Fruit fly (Drosophila melanogaster): Measurements from ENCODE around the gene rdx.

The rdx gene

dm6 chr3R:14077026-14077425, 45.2 kb upstream of the rdx start (continued):
- no peak for TF ChIP-seq sens-2 (GFP tag; IDR thresholded peaks at IDR 0.05)
- TF ChIP-seq stwl (tag; optimal IDR thresholded peaks at IDR 0.05): no peak
- TF ChIP-seq Nf-YA (GFP tag; IDR thresholded peaks at IDR 0.05): no peak
- no peak for TF ChIP-seq zen2 (GFP tag; IDR thresholded peaks at IDR 0.05; ENCODE audit: partially characterized antibody)
- TF ChIP-seq CG34376 (GFP tag; optimal IDR thresholded peaks at IDR 0.05): no peak
- peak; percentile 25; the same call in 1 of the 2 replicates for TF ChIP-seq esg (GFP tag; conservative IDR thresholded peaks at IDR 0.05)
- no peak for TF ChIP-seq CG11696 (GFP tag; IDR thresholded peaks at IDR 0.05)
- no peak for TF ChIP-seq CG17912 (GFP tag; optimal IDR thresholded peaks at IDR 0.05)
- peak; percentile 66 for TF ChIP-seq vvl (GFP tag; IDR thresholded peaks at IDR 0.05)
- TF ChIP-seq croc (GFP tag; conservative IDR thresholded peaks at IDR 0.05): no peak
- 0 out of 2 replicates have a peak, but pooled peaks have one; percentile 20 for TF ChIP-seq CG31441 (GFP tag; IDR thresholded peaks at IDR 0.05)
- peak; percentile 22; the same call in 1 of the 2 replicates for TF ChIP-seq Ravus (GFP tag; IDR thresholded peaks at IDR 0.05)
- no peak for TF ChIP-seq CG9609 (GFP tag; optimal IDR thresholded peaks at IDR 0.05)
- peak; percentile 4 for TF ChIP-seq Ssrp (tag; optimal IDR thresholded peaks at IDR 0.05)
- TF ChIP-seq Trl (optimal IDR thresholded peaks at IDR 0.05): no peak
- TF ChIP-seq Trl (GFP tag; optimal IDR thresholded peaks at IDR 0.05): no peak
- no peak for TF ChIP-seq Dref (GFP tag; IDR thresholded peaks at IDR 0.05)
- TF ChIP-seq CG5180 (GFP tag; optimal IDR thresholded peaks at IDR 0.05): no peak
- no peak for TF ChIP-seq pho (GFP tag; optimal IDR thresholded peaks at IDR 0.05)
- TF ChIP-seq CG12659 (GFP tag; optimal IDR thresholded peaks at IDR 0.05): no peak
- no peak for TF ChIP-seq ato (GFP tag; IDR thresholded peaks at IDR 0.05; ENCODE audit: partially characterized antibody)
- TF ChIP-seq lab (GFP tag; optimal IDR thresholded peaks at IDR 0.05): peak; percentile 77
- TF ChIP-seq CG1603 (tag; optimal IDR thresholded peaks at IDR 0.05): no peak
- no peak for TF ChIP-seq Dbx (GFP tag; IDR thresholded peaks at IDR 0.05)
- no peak for TF ChIP-seq CG11723 (GFP tag; optimal IDR thresholded peaks at IDR 0.05)
- no peak for TF ChIP-seq CG6813 (GFP tag; optimal IDR thresholded peaks at IDR 0.05)
- no peak for TF ChIP-seq knrl (GFP tag; IDR thresholded peaks at IDR 0.05; ENCODE audit: partially characterized antibody)
- TF ChIP-seq CG12744 (GFP tag; optimal IDR thresholded peaks at IDR 0.05): no peak
- TF ChIP-seq CG6175 (GFP tag; IDR thresholded peaks at IDR 0.05): no peak
- TF ChIP-seq stc (GFP tag; IDR thresholded peaks at IDR 0.05): peak; percentile 47; the same call in 1 of the 2 replicates
- no peak for TF ChIP-seq bowl (GFP tag; IDR thresholded peaks at IDR 0.05)
- TF ChIP-seq fd3F (GFP tag; optimal IDR thresholded peaks at IDR 0.05): no peak
- TF ChIP-seq chif (GFP tag; optimal IDR thresholded peaks at IDR 0.05): peak; percentile 19 to 35
- peak; percentile 44; the same call in 1 of the 2 replicates for TF ChIP-seq Awh (GFP tag; IDR thresholded peaks at IDR 0.05)
- TF ChIP-seq gt (GFP tag; IDR thresholded peaks at IDR 0.05): no peak
- TF ChIP-seq ewg (GFP tag; optimal IDR thresholded peaks at IDR 0.05): no peak
- no peak for TF ChIP-seq Eip74EF (GFP tag; optimal IDR thresholded peaks at IDR 0.05)
- no peak for TF ChIP-seq pita (GFP tag; optimal IDR thresholded peaks at IDR 0.05)
- TF ChIP-seq ATbp (GFP tag; optimal IDR thresholded peaks at IDR 0.05): peak; percentile 31
- TF ChIP-seq CG1233 (GFP tag; optimal IDR thresholded peaks at IDR 0.05): peak; percentile 34
- no peak for TF ChIP-seq Dip2 (GFP tag; IDR thresholded peaks at IDR 0.05)
- no peak for TF ChIP-seq onecut (GFP tag; IDR thresholded peaks at IDR 0.05)
- TF ChIP-seq zfh1 (GFP tag; IDR thresholded peaks at IDR 0.05): peak; percentile 64; the same call in 1 of the 3 replicates
- TF ChIP-seq CHES-1-like (GFP tag; optimal IDR thresholded peaks at IDR 0.05): no peak
- TF ChIP-seq jing (GFP tag; optimal IDR thresholded peaks at IDR 0.05): no peak
- TF ChIP-seq HmgZ (tag; optimal IDR thresholded peaks at IDR 0.05): no peak
- peak; percentile 37 for TF ChIP-seq Sox102F (GFP tag; optimal IDR thresholded peaks at IDR 0.05)
- TF ChIP-seq YL-1 (GFP tag; optimal IDR thresholded peaks at IDR 0.05): no peak
- peak; percentile 21 for TF ChIP-seq trem (tag; optimal IDR thresholded peaks at IDR 0.05)
- no peak for TF ChIP-seq bab2 (GFP tag; optimal IDR thresholded peaks at IDR 0.05)
- no peak for TF ChIP-seq Nf-YC (tag; optimal IDR thresholded peaks at IDR 0.05)

Data from whole organism, embryonic.